Fruit fly (Drosophila melanogaster) Kc167 (cell line): ENCODE results near the gene CG31233.

Source experiments
- Myc ChIP-seq: fragments of >200 bp; optimal IDR thresholded peaks from 2 replicates; lab custom pipeline; 2017; ENCODE audit warnings: missing external identifiers
- Sin3A ChIP-seq: fragments of >200 bp; optimal IDR thresholded peaks from 2 replicates; lab custom pipeline; 2018; ENCODE audit warnings: missing external identifiers
- h ChIP-seq: fragments of >200 bp; optimal IDR thresholded peaks from 3 replicates; lab custom pipeline; 2018; ENCODE audit warnings: missing external identifiers
- insv ChIP-seq: fragments of >200 bp; optimal IDR thresholded peaks from 3 replicates; lab custom pipeline; 2018; ENCODE audit warnings: missing external identifiers
- psq ChIP-seq: fragments of >200 bp; optimal IDR thresholded peaks from 2 replicates; lab custom pipeline; 2017; ENCODE audit warnings: missing external identifiers
- ttk ChIP-seq: sonication (Bioruptor generic); optimal IDR thresholded peaks from 2 replicates; lab custom pipeline; 2017; ENCODE audit warnings: missing external identifiers

Gene CG31233

DNA sequence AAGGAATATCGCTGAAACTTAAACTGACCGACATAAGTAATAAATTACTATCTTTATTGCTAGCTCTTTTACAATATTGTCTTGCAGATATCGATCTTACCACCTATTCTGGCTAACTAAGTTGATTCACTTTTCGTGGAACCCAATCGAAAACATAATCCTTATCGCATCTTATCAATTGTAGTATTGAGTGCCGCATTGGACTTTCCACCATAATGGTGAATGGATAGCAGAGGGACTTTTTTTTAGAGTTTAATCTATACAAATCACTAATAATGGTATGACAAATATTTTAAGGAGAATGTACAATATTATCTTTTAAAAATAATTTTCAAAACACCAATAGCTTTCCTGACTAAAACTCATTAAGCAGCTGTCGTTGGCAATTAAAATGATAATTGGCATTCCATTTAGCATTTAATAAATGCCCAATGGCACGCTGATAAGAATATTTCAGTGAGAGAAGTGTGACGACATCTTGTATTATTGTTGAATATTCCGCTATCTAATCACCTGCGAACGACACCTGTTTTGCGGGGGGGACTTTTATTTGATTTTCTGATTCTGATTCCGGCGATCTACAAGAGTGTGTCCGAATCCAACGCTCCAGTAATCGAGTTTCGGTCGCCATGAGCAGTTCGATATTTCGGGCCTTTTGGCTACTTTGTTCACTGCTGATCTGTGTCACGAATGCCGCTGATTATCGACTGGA, 8.6 kb downstream of the CG31233 start, which contains the start of gene CG42335:
Gene CG42335 (plus strand): TSS at position 620 of the 712 bp plus-strand sequence.
- TF ChIP-seq ttk (lab: Kevin White, UChicago) (no peak), Myc (lab: Kevin White, UChicago) (no peak), psq (lab: Kevin White, UChicago) (no peak), insv (no peak), h (lab: Kevin White, UChicago) (no peak), Sin3A (no peak)

DNA sequence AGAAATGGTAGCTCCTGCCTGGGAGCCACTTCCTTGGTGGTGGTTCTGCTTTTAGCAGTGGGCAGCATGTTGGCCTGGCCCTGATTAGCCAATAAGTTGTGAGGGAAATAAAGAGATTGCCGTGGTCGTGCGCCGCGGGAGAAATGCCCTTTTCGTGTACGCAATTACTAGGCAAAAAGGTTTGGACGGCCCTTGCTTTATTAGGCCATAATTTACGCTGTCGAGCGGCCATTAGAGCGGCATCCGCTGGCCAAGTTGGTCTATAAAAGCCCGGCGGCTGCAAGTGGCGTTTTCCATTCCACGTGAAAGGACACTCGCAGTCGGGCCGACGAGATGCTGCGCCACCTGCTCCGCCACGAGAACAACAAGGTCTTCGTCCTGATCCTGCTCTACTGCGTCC, 19.6 kb downstream of the CG31233 start, which contains the start of gene Burs:
Gene Burs (plus strand): TSS at position 301 of the 400 bp plus-strand sequence.
- TF ChIP-seq psq (lab: Kevin White, UChicago) (no peak), Myc (lab: Kevin White, UChicago) (no peak), h (lab: Kevin White, UChicago) (no peak), Sin3A (no peak), ttk (lab: Kevin White, UChicago) (no peak), insv (no peak)

DNA sequence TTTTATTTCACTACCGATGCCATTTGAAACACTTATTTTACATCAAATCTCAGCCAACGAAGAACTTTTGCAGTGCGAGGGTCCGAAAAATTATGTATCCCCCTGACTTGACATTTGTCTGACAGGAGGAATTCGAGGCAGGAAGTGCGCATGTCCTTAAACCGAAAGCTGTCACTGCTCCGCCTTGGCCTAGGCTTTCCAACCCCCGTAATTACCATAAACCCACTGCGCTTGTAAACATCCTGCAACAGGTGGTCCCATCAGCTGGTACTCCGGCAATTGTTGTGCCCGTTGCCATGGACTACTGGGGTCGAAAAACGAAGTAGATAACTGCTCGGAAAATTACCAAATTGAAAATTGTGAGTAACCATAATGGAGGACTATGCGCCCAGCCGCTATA, 26.1 kb downstream of the CG31233 start, which contains the start of the genes GABA-B-R2 and CG6800:
Gene GABA-B-R2 (minus strand): TSS at position 75 of the 400 bp plus-strand sequence.
Gene CG6800 (plus strand): TSS at position 373 of the 400 bp plus-strand sequence.
- TF ChIP-seq psq (lab: Kevin White, UChicago), result no peak
- no peak for TF ChIP-seq ttk (lab: Kevin White, UChicago)
- TF ChIP-seq Myc (lab: Kevin White, UChicago), result no peak
- TF ChIP-seq h (lab: Kevin White, UChicago), result no peak
- no peak for TF ChIP-seq insv
- no peak for TF ChIP-seq Sin3A

DNA sequence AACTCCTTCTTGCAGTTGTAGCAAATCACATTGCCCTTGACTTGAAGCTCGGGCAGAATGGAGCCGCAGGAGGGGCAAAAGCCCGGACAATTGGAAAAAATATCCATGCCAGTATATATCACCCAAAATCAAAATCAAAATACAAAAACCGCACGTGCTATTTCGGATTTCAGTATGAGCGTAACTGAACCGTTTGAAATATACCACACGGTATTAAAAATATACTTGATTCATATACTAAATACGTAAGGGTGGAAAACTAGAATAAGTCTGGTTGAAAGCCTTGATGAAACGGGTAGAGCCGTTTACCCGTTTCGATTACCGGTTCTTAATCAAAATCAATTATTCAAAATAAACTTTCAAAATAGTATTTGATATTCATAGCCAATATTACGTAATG, 28.0 kb downstream of the CG31233 start, which contains the start of gene Polr1H:
Gene Polr1H (minus strand): TSS at position 188 of the 400 bp plus-strand sequence.
- no peak for TF ChIP-seq insv
- TF ChIP-seq h (lab: Kevin White, UChicago), result no peak
- no peak for TF ChIP-seq ttk (lab: Kevin White, UChicago)
- TF ChIP-seq Myc (lab: Kevin White, UChicago), result no peak
- TF ChIP-seq psq (lab: Kevin White, UChicago), result no peak
- TF ChIP-seq Sin3A, result no peak

DNA sequence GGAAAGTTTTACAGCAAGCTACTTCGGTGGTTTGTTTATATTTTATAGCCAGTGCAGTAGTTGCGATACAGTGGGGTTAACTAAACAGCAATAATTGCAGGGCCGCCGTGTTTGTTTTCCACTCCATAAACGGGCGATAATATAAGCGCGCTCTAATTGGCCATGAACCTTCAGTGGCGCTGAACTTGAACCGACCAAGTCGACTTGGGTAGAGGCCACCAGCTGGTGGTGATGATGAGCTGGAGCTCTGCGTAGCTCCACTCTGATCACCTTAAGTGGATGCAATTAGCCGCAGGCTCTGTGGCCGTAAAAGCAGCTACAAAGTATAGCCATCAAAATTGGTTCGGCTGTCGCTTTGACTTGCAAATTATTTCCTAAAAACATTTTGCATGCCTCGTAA, 30.4 kb downstream of the CG31233 start:
- no peak for TF ChIP-seq Myc (lab: Kevin White, UChicago)
- no peak for TF ChIP-seq insv
- no peak for TF ChIP-seq ttk (lab: Kevin White, UChicago)
- no peak for TF ChIP-seq h (lab: Kevin White, UChicago)
- no peak for TF ChIP-seq Sin3A

DNA sequence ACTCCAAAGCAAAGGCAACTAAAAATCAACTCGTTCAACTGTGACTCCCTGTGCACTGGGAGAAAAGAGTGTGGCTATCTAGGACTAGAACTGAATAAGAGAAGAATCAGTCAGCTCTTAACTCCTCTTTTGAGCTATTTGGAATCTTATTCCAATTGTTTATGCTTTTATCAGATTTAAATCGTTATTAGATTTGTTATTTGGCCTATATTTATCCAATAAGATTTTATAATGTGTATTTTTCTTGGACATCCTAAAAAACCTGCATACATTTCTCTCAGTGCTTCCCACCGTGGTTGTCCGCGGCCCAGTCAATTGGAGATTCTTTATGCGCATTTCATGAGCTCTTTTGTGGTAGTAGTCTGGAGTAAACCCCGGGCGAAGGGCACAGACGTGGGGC, 31.8 kb downstream of the CG31233 start:
- TF ChIP-seq Sin3A, result no peak
- TF ChIP-seq ttk (lab: Kevin White, UChicago), result no peak
- no peak for TF ChIP-seq psq (lab: Kevin White, UChicago)
- TF ChIP-seq insv, result no peak
- no peak for TF ChIP-seq h (lab: Kevin White, UChicago)
- no peak for TF ChIP-seq Myc (lab: Kevin White, UChicago)

DNA sequence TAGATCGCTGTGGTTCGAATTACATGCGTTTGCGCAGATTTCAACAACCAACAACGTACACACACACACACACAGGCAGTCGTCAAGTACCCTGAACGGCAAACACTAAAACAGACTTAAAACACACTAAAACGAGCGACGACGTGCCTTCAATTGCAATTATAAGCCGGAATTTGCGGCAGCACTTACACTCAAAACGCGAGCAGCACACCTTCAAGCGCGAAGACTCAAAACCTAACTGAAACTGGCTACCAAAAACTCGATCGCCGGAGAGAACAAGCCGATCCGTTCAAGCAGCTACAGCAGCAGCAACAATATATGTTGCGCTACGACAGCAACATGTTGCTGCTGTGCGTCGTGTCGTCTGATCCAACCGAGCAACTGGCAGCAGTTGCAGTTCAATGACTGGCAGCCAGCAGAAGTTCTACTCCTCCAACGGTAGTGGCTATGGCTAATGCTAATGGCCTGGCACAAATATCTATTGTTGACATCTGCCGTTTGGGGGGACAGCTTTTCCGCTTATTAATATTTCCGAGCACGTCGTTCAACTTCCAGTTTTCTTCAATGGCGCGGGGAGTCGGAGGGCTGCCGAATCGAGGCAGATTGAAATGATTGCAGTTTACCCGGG, 32.8 kb downstream of the CG31233 start, which contains the start of gene tsl:
Gene tsl (minus strand): TSS at position 242 of the 628 bp plus-strand sequence.
- TF ChIP-seq psq (lab: Kevin White, UChicago) (no peak), Sin3A (no peak), ttk (lab: Kevin White, UChicago) (no peak), insv (no peak), h (lab: Kevin White, UChicago) (no peak), Myc (lab: Kevin White, UChicago) (no peak)

DNA sequence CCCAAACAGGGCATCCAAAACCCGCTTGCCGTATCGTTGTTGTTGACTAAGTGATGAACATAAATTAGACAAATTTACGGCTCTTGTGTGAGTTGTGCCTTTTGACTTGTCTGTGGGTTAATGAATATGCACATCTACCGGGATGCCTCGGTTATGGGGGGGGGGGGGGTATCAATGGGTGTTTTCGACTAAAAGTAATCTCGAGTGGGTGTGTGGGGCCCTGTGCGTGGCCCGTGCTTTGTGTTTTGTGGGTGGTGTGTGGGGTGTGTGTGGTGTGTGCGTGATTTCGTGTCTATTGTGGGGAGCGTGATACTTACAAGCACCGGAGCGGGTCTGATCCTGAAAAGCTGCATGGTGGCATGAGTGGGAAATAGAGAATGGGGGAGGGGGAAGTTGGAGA, 40.7 kb downstream of the CG31233 start:
- no peak for TF ChIP-seq psq (lab: Kevin White, UChicago)
- no peak for TF ChIP-seq Sin3A
- TF ChIP-seq Myc (lab: Kevin White, UChicago), result no peak
- TF ChIP-seq h (lab: Kevin White, UChicago), result no peak
- TF ChIP-seq insv, result no peak
- no peak for TF ChIP-seq ttk (lab: Kevin White, UChicago)

DNA sequence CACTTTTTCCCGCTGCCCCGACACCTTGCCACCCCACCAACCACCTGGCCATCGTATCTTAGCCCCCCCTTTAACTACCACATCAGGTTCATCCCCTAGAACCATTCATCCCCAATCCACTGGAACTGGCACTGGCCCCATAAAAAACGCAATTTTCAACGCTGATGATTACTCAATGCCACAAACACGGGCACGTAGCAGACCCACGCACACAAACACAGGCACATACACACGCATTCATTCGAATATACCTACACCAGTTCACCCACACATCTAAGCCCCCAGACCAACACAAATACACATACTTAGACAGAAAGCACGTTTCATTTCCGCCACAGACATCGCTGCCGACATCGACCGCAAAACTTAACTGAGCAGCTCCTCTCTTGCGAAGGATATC, 44.1 kb downstream of the CG31233 start:
- TF ChIP-seq insv (no peak), ttk (lab: Kevin White, UChicago) (no peak), Myc (lab: Kevin White, UChicago) (no peak), psq (lab: Kevin White, UChicago) (no peak), Sin3A (no peak), h (lab: Kevin White, UChicago) (no peak)
